Worm (Caenorhabditis elegans) whole organism, midembryonic: ENCODE results near the gene F25E5.16.

Experiments used
- flt-1 ChIP-seq: fragments of 200-800 bp; sonication (Bioruptor generic); IDR thresholded peaks from 2 replicates; pipeline ENCODE4 v1.3.6; 2022; ENCODE audit warnings: missing genetic modification characterization, missing compliant biosample characterization
- klf-2 ChIP-seq: fragments of 200-800 bp; sonication (Bioruptor generic); conservative IDR thresholded peaks from 2 replicates; pipeline ENCODE4 v1.3.6; 2022; ENCODE audit warnings: missing genetic modification reagents, missing genetic modification characterization, missing compliant biosample characterization
- ztf-23 ChIP-seq: fragments of 200-800 bp; sonication (Bioruptor generic); IDR thresholded peaks from 2 replicates; pipeline ENCODE4 v1.3.6; 2022; ENCODE audit warnings: missing genetic modification reagents, missing genetic modification characterization, missing compliant biosample characterization

- TF ChIP-seq ztf-23 (GFP tag; lab: Robert Waterston, UW) (no peak), klf-2 (GFP tag; lab: Robert Waterston, UW) (no peak), flt-1 (GFP tag; lab: Robert Waterston, UW) (no peak)
These were observed at the start of gene F25E5.16 for ce11 chrV:7437985-7438384.
